Worm (Caenorhabditis elegans) whole organism, L2 larva: ENCODE measurements around the gene C17C3.3.

ENCODE experiments used
- C34F6.9 ChIP-seq: fragments of 150-350 bp; optimal IDR thresholded peaks from 2 replicates; lab custom pipeline; 2014; ENCODE audit warnings: missing biosample characterization, missing genetic modification characterization
- ZK546.5 ChIP-seq: sonication (generic microtip); optimal IDR thresholded peaks from 2 replicates; lab custom pipeline; 2017; ENCODE audit warnings: missing biosample characterization, missing genetic modification characterization
- ama-1 ChIP-seq: fragments of 150-350 bp; optimal IDR thresholded peaks from 2 replicates; lab custom pipeline; 2018; ENCODE audit warnings: inconsistent platforms
- elt-1 ChIP-seq: fragments of 150-350 bp; optimal IDR thresholded peaks from 2 replicates; lab custom pipeline; 2014; ENCODE audit warnings: missing biosample characterization, missing genetic modification characterization
- nhr-237 ChIP-seq: fragments of 150-350 bp; optimal IDR thresholded peaks from 2 replicates; lab custom pipeline; 2014; ENCODE audit warnings: missing biosample characterization, missing genetic modification characterization
- nhr-6 ChIP-seq: fragments of 150-350 bp; optimal IDR thresholded peaks from 2 replicates; lab custom pipeline; 2014; ENCODE audit warnings: missing biosample characterization, missing genetic modification characterization
- peb-1 ChIP-seq: fragments of 150-350 bp; optimal IDR thresholded peaks from 2 replicates; lab custom pipeline; 2014; ENCODE audit warnings: missing biosample characterization, missing genetic modification characterization
- unc-62 ChIP-seq: fragments of 150-350 bp; optimal IDR thresholded peaks from 2 replicates; lab custom pipeline; 2014; ENCODE audit warnings: missing biosample characterization, missing genetic modification reagents, missing genetic modification characterization

- TF ChIP-seq ama-1 (lab: Kevin White, UChicago) (no peak), ZK546.5 (tag; lab: Kevin White, UChicago) (no peak), C34F6.9 (tag; lab: Kevin White, UChicago) (no peak), unc-62 (GFP tag; lab: Kevin White, UChicago) (no peak), nhr-6 (tag; lab: Kevin White, UChicago) (no peak), peb-1 (tag; lab: Kevin White, UChicago) (no peak), nhr-237 (no peak), elt-1 (tag; lab: Kevin White, UChicago) (no peak)
Observed at ce11 chrII:5517643-5518042, 43.9 kb upstream of the C17C3.3 start, which contains the start of gene ZK177.9.
